Fruit fly (Drosophila melanogaster): Measurements from ENCODE around the gene CG9948.

DNA sequence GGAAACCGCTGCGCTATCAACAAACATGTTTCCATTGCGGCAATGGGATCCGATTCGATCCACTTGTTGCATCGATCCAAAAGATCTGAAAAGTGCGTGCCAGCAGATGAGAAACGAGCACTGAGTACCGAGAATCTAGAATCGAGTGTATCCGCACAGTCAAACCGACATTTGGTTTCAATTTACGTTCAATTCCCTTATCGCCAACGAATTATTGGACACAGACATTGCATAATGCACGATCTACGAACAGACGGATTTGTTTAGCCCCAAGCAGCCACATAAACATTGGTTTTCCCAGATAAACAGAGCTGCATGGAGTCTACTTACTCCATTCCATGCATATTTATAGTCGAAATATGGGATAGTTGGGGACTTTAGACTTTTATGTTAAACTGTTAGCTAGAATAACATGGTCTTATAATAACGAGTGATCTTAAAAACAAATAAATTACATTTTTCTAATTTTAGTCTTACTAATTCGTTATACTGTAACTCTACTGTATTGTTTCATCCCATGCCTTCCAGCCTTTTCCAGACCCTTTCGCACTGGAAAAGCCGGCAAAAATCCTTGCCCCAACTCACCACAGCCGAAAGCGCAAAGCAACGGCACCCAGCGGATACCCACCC lies 23.1 kb downstream of the CG9948 start:
- no peak for TF ChIP-seq CTCF (optimal IDR thresholded peaks at IDR 0.05)
- TF ChIP-seq CG8478 (optimal IDR thresholded peaks at IDR 0.05), result no peak

All from S2 (cell line).